Worm (Caenorhabditis elegans) whole organism, L4 larva: ENCODE measurements around the gene nas-31.

ENCODE experiments used
- R02D3.7 ChIP-seq: fragments of 150-350 bp; sonication (generic microtip); optimal IDR thresholded peaks from 3 replicates; lab custom pipeline; 2014; ENCODE audit warnings: missing biosample characterization, missing genetic modification characterization
- ZK546.5 ChIP-seq, 2 experiments: sonication (generic microtip); optimal IDR thresholded peaks; 2 replicates each; lab custom pipeline; 2017; ENCODE audit warnings: missing biosample characterization in 2 of 2, missing genetic modification characterization in 2 of 2
- aly-2 ChIP-seq: sonication (generic microtip); optimal IDR thresholded peaks from 2 replicates; lab custom pipeline; 2018; ENCODE audit warnings: missing biosample characterization, missing genetic modification characterization
- daf-19 ChIP-seq: fragments of 200-800 bp; sonication (Bioruptor generic); conservative IDR thresholded peaks from 2 replicates; pipeline ENCODE4 v1.3.6; 2022; ENCODE audit warnings: missing genetic modification characterization, missing compliant biosample characterization
- dve-1 ChIP-seq: sonication (generic microtip); optimal IDR thresholded peaks from 2 replicates; lab custom pipeline; 2017; ENCODE audit warnings: antibody characterized with exemption, mild to moderate bottlenecking, missing genetic modification characterization, missing compliant biosample characterization; ENCODE audit not compliant: insufficient read depth
- madf-5 ChIP-seq, 2 experiments: fragments of 200-800 bp; sonication (Bioruptor generic); IDR thresholded peaks; 2 replicates each; pipeline ENCODE4 v1.3.6; 2022; ENCODE audit warnings: missing compliant biosample characterization in 2 of 2, missing genetic modification characterization in 2 of 2
- nhr-11 ChIP-seq: fragments of 150-350 bp; optimal IDR thresholded peaks from 2 replicates; lab custom pipeline; 2014; ENCODE audit warnings: missing biosample characterization, missing genetic modification characterization
- nhr-111 ChIP-seq: fragments of 200-800 bp; sonication (Bioruptor generic); optimal IDR thresholded peaks from 2 replicates; lab custom pipeline; 2018; ENCODE audit warnings: mild to moderate bottlenecking, missing genetic modification characterization, missing compliant biosample characterization
- nhr-237 ChIP-seq: sonication (generic microtip); optimal IDR thresholded peaks from 2 replicates; lab custom pipeline; 2017; ENCODE audit warnings: missing biosample characterization, missing genetic modification characterization
- nhr-28 ChIP-seq: fragments of 150-350 bp; optimal IDR thresholded peaks from 2 replicates; lab custom pipeline; 2014; ENCODE audit warnings: missing biosample characterization, missing genetic modification characterization
- unc-62 ChIP-seq, 3 experiments: fragments of 150-350 bp in 1 of 3; sonication (generic microtip); optimal IDR thresholded peaks in 2 of 3; peaks in 1 of 3; 1 replicate in 1 of 3; 2 replicates in 2 of 3; lab custom pipeline; 2014 to 2017; ENCODE audit warnings: missing biosample characterization in 3 of 3, missing genetic modification characterization in 3 of 3, missing genetic modification reagents in 3 of 3, missing genotype in 1 of 3

- TF ChIP-seq ZK546.5 (tag; optimal IDR thresholded peaks at IDR 0.05; lab: Kevin White, UChicago) (no peak), aly-2 (no peak), daf-19 (no peak), nhr-28 (tag; lab: Kevin White, UChicago) (no peak), R02D3.7 (tag; lab: Kevin White, UChicago) (no peak), nhr-237 (no peak), dve-1 (tag; lab: Kevin White, UChicago) (peak; percentile 7), nhr-11 (tag; lab: Kevin White, UChicago) (no peak), unc-62 (GFP tag; optimal IDR thresholded peaks at IDR 0.05 in 1 of 2; lab: Kevin White, UChicago) (no peak), unc-62 (tag; optimal IDR thresholded peaks at IDR 0.05; lab: Kevin White, UChicago) (no peak), madf-5 (GFP tag; IDR thresholded peaks at IDR 0.05; lab: Robert Waterston, UW) (no peak), nhr-111 (GFP tag; lab: Kevin White, UChicago) (no peak)
Observed at ce11 chrV:10954832-10955231, 33.2 kb upstream of the nas-31 start, which contains the start of gene F17C11.6.
